Fruit fly (Drosophila melanogaster): Measurements from ENCODE around the gene CG1146.

Gene CG1146

dm6 chr3L:2467424-2467838 lies 21.2 kb upstream of the CG1146 start (continued):
- TF ChIP-seq CG6683 (GFP tag; optimal IDR thresholded peaks at IDR 0.05) (no peak), zen (tag; optimal IDR thresholded peaks at IDR 0.05) (peak; percentile 90), CG10462 (GFP tag; optimal IDR thresholded peaks at IDR 0.05) (peak; percentile 41), HLH4C (GFP tag; IDR thresholded peaks at IDR 0.05; ENCODE audit: partially characterized antibody) (no peak), pb (GFP tag; optimal IDR thresholded peaks at IDR 0.05) (peak; percentile 43), ci (GFP tag; IDR thresholded peaks at IDR 0.05) (peak; percentile 49; the same call in 1 of the 3 replicates), hb (GFP tag; IDR thresholded peaks at IDR 0.05; ENCODE audit: partially characterized antibody) (no peak), nmo (GFP tag; optimal IDR thresholded peaks at IDR 0.05) (peak; percentile 78), CG42726 (GFP tag; IDR thresholded peaks at IDR 0.05; ENCODE audit: partially characterized antibody) (no peak), CG2120 (GFP tag; optimal IDR thresholded peaks at IDR 0.05) (peak; percentile 58), Bdp1 (GFP tag; optimal IDR thresholded peaks at IDR 0.05) (peak; percentile 16), lbe (GFP tag; optimal IDR thresholded peaks at IDR 0.05) (peak; percentile 93), CG16779 (GFP tag; IDR thresholded peaks at IDR 0.05) (no peak), maf-S (GFP tag; optimal IDR thresholded peaks at IDR 0.05) (no peak), Sry-β (GFP tag; optimal IDR thresholded peaks at IDR 0.05) (no peak), nau (GFP tag; optimal IDR thresholded peaks at IDR 0.05) (peak; percentile 51), Neu2 (GFP tag; optimal IDR thresholded peaks at IDR 0.05; ENCODE audit: borderline replicate concordance) (no peak), HmgD (GFP tag; optimal IDR thresholded peaks at IDR 0.05) (no peak), CG11560 (tag; IDR thresholded peaks at IDR 0.05) (no peak), CG31441 (GFP tag; IDR thresholded peaks at IDR 0.05) (peak; percentile 88), unpg (GFP tag; optimal IDR thresholded peaks at IDR 0.05) (peak; percentile 74), ato (GFP tag; IDR thresholded peaks at IDR 0.05; ENCODE audit: partially characterized antibody) (no peak), CG10147 (GFP tag; optimal IDR thresholded peaks at IDR 0.05) (peak; percentile 53), CG3163 (GFP tag; optimal IDR thresholded peaks at IDR 0.05) (no peak), Nf-YB (GFP tag; optimal IDR thresholded peaks at IDR 0.05) (peak; percentile 47), br (optimal IDR thresholded peaks at IDR 0.05) (no peak), dan (GFP tag; IDR thresholded peaks at IDR 0.05) (no peak), fd102C (GFP tag; optimal IDR thresholded peaks at IDR 0.05) (peak; percentile 20), ewg (GFP tag; optimal IDR thresholded peaks at IDR 0.05) (peak; percentile 49), Stat92E (GFP tag; optimal IDR thresholded peaks at IDR 0.05) (no peak), Gug (GFP tag; IDR thresholded peaks at IDR 0.05) (peak; percentile 35; the same call in 3 of the 4 replicates), cad (GFP tag; optimal IDR thresholded peaks at IDR 0.05) (no peak), p53 (GFP tag; optimal IDR thresholded peaks at IDR 0.05) (no peak), vvl (GFP tag; IDR thresholded peaks at IDR 0.05) (peak; percentile 86; the same call in 1 of the 2 replicates), gsb-n (tag; optimal IDR thresholded peaks at IDR 0.05) (peak; percentile 38), D19A (tag; optimal IDR thresholded peaks at IDR 0.05) (peak; percentile 79), gcm2 (GFP tag; optimal IDR thresholded peaks at IDR 0.05) (no peak), slbo (GFP tag; IDR thresholded peaks at IDR 0.05) (peak; percentile 62), Atf-2 (GFP tag; optimal IDR thresholded peaks at IDR 0.05) (peak; percentile 46), sima (GFP tag; optimal IDR thresholded peaks at IDR 0.05) (no peak), CG10321 (GFP tag; IDR thresholded peaks at IDR 0.05) (0 out of 2 replicates have a peak, but pooled peaks have one; percentile 32), Side (GFP tag; optimal IDR thresholded peaks at IDR 0.05) (peak; percentile 48), CG9215 (GFP tag; IDR thresholded peaks at IDR 0.05) (peak; percentile 35; the same call in 1 of the 2 replicates), shn (GFP tag; optimal IDR thresholded peaks at IDR 0.05) (no peak), lov (optimal IDR thresholded peaks at IDR 0.05) (no peak), lov (GFP tag; IDR thresholded peaks at IDR 0.05) (0 out of 3 replicates have a peak, but pooled peaks have one; percentile 49), Med (GFP tag) (peak; percentile 91), zfh1 (GFP tag; IDR thresholded peaks at IDR 0.05) (peak; percentile 61), CG7357 (GFP tag; IDR thresholded peaks at IDR 0.05) (no peak), CG11247 (GFP tag; IDR thresholded peaks at IDR 0.05) (peak; percentile 51; the same call in 1 of the 2 replicates), Deaf1 (tag; optimal IDR thresholded peaks at IDR 0.05) (peak; percentile 35)
